Fruit fly (Drosophila melanogaster): ENCODE results near the gene cta.

Gene cta

dm6 chr2L:22981584-22981983 is at the start of gene cta (continued):
- TF ChIP-seq CG32532 (GFP tag; IDR thresholded peaks at IDR 0.05), result no peak
- no peak for TF ChIP-seq tgo (GFP tag; IDR thresholded peaks at IDR 0.05)
- TF ChIP-seq CG8089 (GFP tag; optimal IDR thresholded peaks at IDR 0.05), result peak; percentile 15
- TF ChIP-seq ato (GFP tag; IDR thresholded peaks at IDR 0.05; ENCODE audit: partially characterized antibody), result no peak
- TF ChIP-seq gfzf (GFP tag; optimal IDR thresholded peaks at IDR 0.05), result peak; percentile 5
- no peak for TF ChIP-seq CG3726 (GFP tag; IDR thresholded peaks at IDR 0.05)
- TF ChIP-seq CG17912 (GFP tag; optimal IDR thresholded peaks at IDR 0.05), result no peak
- TF ChIP-seq bowl (GFP tag; IDR thresholded peaks at IDR 0.05), result no peak
- no peak for TF ChIP-seq CG9797 (GFP tag; optimal IDR thresholded peaks at IDR 0.05)
- peak in 1 of 3 experiments; percentile 58 for TF ChIP-seq lola (GFP tag; optimal IDR thresholded peaks at IDR 0.05)
- TF ChIP-seq ttk (GFP tag; IDR thresholded peaks at IDR 0.05), result no peak
- TF ChIP-seq Kr (GFP tag; optimal IDR thresholded peaks at IDR 0.05), result no peak
- peak; percentile 4 for TF ChIP-seq Hr3 (GFP tag; optimal IDR thresholded peaks at IDR 0.05)
- TF ChIP-seq CG10959 (GFP tag; IDR thresholded peaks at IDR 0.05), result no peak
- no peak for TF ChIP-seq kay (GFP tag; optimal IDR thresholded peaks at IDR 0.05)
- no peak for TF ChIP-seq ci (GFP tag; IDR thresholded peaks at IDR 0.05)
- no peak for TF ChIP-seq CG10543 (GFP tag; optimal IDR thresholded peaks at IDR 0.05)
- peak; percentile 30 for TF ChIP-seq BEAF-32 (GFP tag; optimal IDR thresholded peaks at IDR 0.05)
- TF ChIP-seq CG11723 (GFP tag; optimal IDR thresholded peaks at IDR 0.05), result peak; percentile 85
- TF ChIP-seq da (GFP tag; optimal IDR thresholded peaks at IDR 0.05), result no peak
- peak; percentile 29 for TF ChIP-seq CG7271 (tag; optimal IDR thresholded peaks at IDR 0.05)
- TF ChIP-seq Ets97D (GFP tag; optimal IDR thresholded peaks at IDR 0.05), result peak; percentile 4
- peak; percentile 39 for TF ChIP-seq pzg (GFP tag; optimal IDR thresholded peaks at IDR 0.05)
- TF ChIP-seq cato (GFP tag; optimal IDR thresholded peaks at IDR 0.05; ENCODE audit: borderline replicate concordance), result no peak
- TF ChIP-seq lbe (GFP tag; optimal IDR thresholded peaks at IDR 0.05), result no peak
- TF ChIP-seq CG30020 (tag; optimal IDR thresholded peaks at IDR 0.05), result peak; percentile 100
- TF ChIP-seq Dek (tag; optimal IDR thresholded peaks at IDR 0.05), result no peak
- TF ChIP-seq Dp (GFP tag; optimal IDR thresholded peaks at IDR 0.05), result no peak
- no peak for TF ChIP-seq slp2 (GFP tag; optimal IDR thresholded peaks at IDR 0.05)
- TF ChIP-seq CG2116 (GFP tag; optimal IDR thresholded peaks at IDR 0.05), result peak; percentile 14
- no peak for TF ChIP-seq CG10274 (GFP tag; optimal IDR thresholded peaks at IDR 0.05)
- TF ChIP-seq H2.0 (GFP tag; IDR thresholded peaks at IDR 0.05), result no peak

dm6 chr2L:22993779-22994178 is 12.2 kb downstream of the cta start:
- TF ChIP-seq CoRest (tag; optimal IDR thresholded peaks at IDR 0.05) (peak; percentile 1), D19A (tag; optimal IDR thresholded peaks at IDR 0.05) (peak; percentile 98), disco-r (GFP tag; optimal IDR thresholded peaks at IDR 0.05) (no peak), CG7745 (tag; optimal IDR thresholded peaks at IDR 0.05) (no peak)

- TF ChIP-seq CG34224 (GFP tag; IDR thresholded peaks at IDR 0.05; ENCODE audit: partially characterized antibody) (no peak), Doc3 (GFP tag; IDR thresholded peaks at IDR 0.05; ENCODE audit: partially characterized antibody) (no peak), en (GFP tag; optimal IDR thresholded peaks at IDR 0.05) (no peak), CG6791 (GFP tag; IDR thresholded peaks at IDR 0.05; ENCODE audit: partially characterized antibody) (no peak; the same call in 1 of the 3 replicates), wor (GFP tag; IDR thresholded peaks at IDR 0.05) (no peak), Poxn (GFP tag; IDR thresholded peaks at IDR 0.05) (no peak), Med (GFP tag) (no peak), HLH4C (GFP tag; IDR thresholded peaks at IDR 0.05; ENCODE audit: partially characterized antibody) (peak; percentile 91; the same call in 2 of the 3 replicates), kay (GFP tag; optimal IDR thresholded peaks at IDR 0.05) (no peak), CG1647 (GFP tag; optimal IDR thresholded peaks at IDR 0.05) (no peak), CG6254 (GFP tag; optimal IDR thresholded peaks at IDR 0.05) (no peak), Hmx (GFP tag; optimal IDR thresholded peaks at IDR 0.05) (no peak), PHDP (tag; optimal IDR thresholded peaks at IDR 0.05) (no peak), bigmax (GFP tag; optimal IDR thresholded peaks at IDR 0.05) (no peak), CG2199 (GFP tag; IDR thresholded peaks at IDR 0.05) (0 out of 3 replicates have a peak, but pooled peaks have one; percentile 46), CG11398 (GFP tag; optimal IDR thresholded peaks at IDR 0.05) (no peak)
These were observed 42.3 kb downstream of the cta start for dm6 chr2L:23023893-23024292.

Measured in whole organism, embryonic.